Worm (Caenorhabditis elegans): ENCODE results near the gene Y39B6A.41.

- TF ChIP-seq Y79H2A.3 (GFP tag; conservative IDR thresholded peaks at IDR 0.05) = no peak
- TF ChIP-seq pha-4 (tag; optimal IDR thresholded peaks at IDR 0.05) = no peak
- no peak for TF ChIP-seq madf-3 (GFP tag; IDR thresholded peaks at IDR 0.05)
- no peak for TF ChIP-seq tlf-1 (GFP tag; optimal IDR thresholded peaks at IDR 0.05)
These were observed 4.0 kb upstream of the Y39B6A.41 start for ce11 chrV:18981736-18982135.

Data from whole organism, young adult.